Worm (Caenorhabditis elegans): Measurements from ENCODE around the gene C45G9.5.
A peak's percentile ranks its signal among the peaks of the same experiment; 100 is the strongest.

ce11 chrIII:5092345-5092744 is 44.4 kb downstream of the C45G9.5 start:
- TF ChIP-seq hmg-1.1 (GFP tag; IDR thresholded peaks at IDR 0.05), result no peak
- no peak for TF ChIP-seq dpl-1 (GFP tag; optimal IDR thresholded peaks at IDR 0.05)
- TF ChIP-seq lin-13 (GFP tag; optimal IDR thresholded peaks at IDR 0.05), result no peak
- TF ChIP-seq F44E2.7 (GFP tag; IDR thresholded peaks at IDR 0.05), result no peak
- no peak for TF ChIP-seq dve-1 (tag; optimal IDR thresholded peaks at IDR 0.05; ENCODE audit: insufficient read depth)
- TF ChIP-seq pha-4 (GFP tag; IDR thresholded peaks at IDR 0.05), result no peak
- TF ChIP-seq pha-4 (tag; optimal IDR thresholded peaks at IDR 0.05), result no peak
- no peak for TF ChIP-seq nhr-10 (tag; optimal IDR thresholded peaks at IDR 0.05)
- no peak for TF ChIP-seq jun-1 (tag; optimal IDR thresholded peaks at IDR 0.05)
- 0 out of 2 replicates have a peak, but pooled peaks have one; percentile 10 for TF ChIP-seq T26A8.4 (GFP tag; IDR thresholded peaks at IDR 0.05)
- no peak for TF ChIP-seq lin-29 (GFP tag; IDR thresholded peaks at IDR 0.05)
- no peak for TF ChIP-seq madf-9 (GFP tag; conservative IDR thresholded peaks at IDR 0.05)
- TF ChIP-seq mep-1 (tag; optimal IDR thresholded peaks at IDR 0.05), result no peak
- TF ChIP-seq nhr-42 (GFP tag; IDR thresholded peaks at IDR 0.05), result no peak
- TF ChIP-seq F10B5.3 (tag; optimal IDR thresholded peaks at IDR 0.05), result no peak
